Worm (Caenorhabditis elegans) whole organism, L4 larva: Measurements from ENCODE around the gene F22B8.7.

ENCODE experiments used
- D1046.2 ChIP-seq: fragments of 200-800 bp; sonication (Bioruptor generic); IDR thresholded peaks from 2 replicates; pipeline ENCODE4 v1.3.6; 2022; ENCODE audit warnings: missing genetic modification characterization, missing compliant biosample characterization
- F44E2.7 ChIP-seq: fragments of 200-800 bp; sonication (Bioruptor generic); IDR thresholded peaks from 2 replicates; pipeline ENCODE4 v2.1.2; 2022; ENCODE audit warnings: missing genetic modification characterization, missing compliant biosample characterization
- F49E8.2 ChIP-seq: sonication (generic microtip); optimal IDR thresholded peaks from 2 replicates; lab custom pipeline; 2016; ENCODE audit warnings: missing compliant biosample characterization, mild to moderate bottlenecking, missing genetic modification characterization, borderline replicate concordance
- T20F7.1 ChIP-seq: fragments of 200-800 bp; sonication (Bioruptor generic); optimal IDR thresholded peaks from 2 replicates; lab custom pipeline; 2018; ENCODE audit warnings: mild to moderate bottlenecking, missing genetic modification characterization, missing compliant biosample characterization
- T26A8.4 ChIP-seq: fragments of 200-800 bp; sonication (Bioruptor generic); IDR thresholded peaks from 2 replicates; pipeline ENCODE4 v1.3.6; 2022; ENCODE audit warnings: missing genetic modification characterization, missing compliant biosample characterization
- Y48G9A.11 ChIP-seq: fragments of 200-800 bp; sonication (Bioruptor generic); IDR thresholded peaks from 2 replicates; pipeline ENCODE4 v1.3.6; 2022; ENCODE audit warnings: missing genetic modification reagents, missing genetic modification characterization, missing compliant biosample characterization
- Y5F2A.4 ChIP-seq: fragments of 200-800 bp; sonication (Bioruptor generic); optimal IDR thresholded peaks from 2 replicates; lab custom pipeline; 2018; ENCODE audit warnings: mild to moderate bottlenecking, missing genetic modification characterization, missing compliant biosample characterization
- Y75B8A.6 ChIP-seq: fragments of 200-800 bp; sonication (Bioruptor generic); IDR thresholded peaks from 2 replicates; pipeline ENCODE4 v1.3.6; 2022; ENCODE audit warnings: missing genetic modification reagents, missing genetic modification characterization, missing compliant biosample characterization
- aha-1 ChIP-seq: fragments of 150-350 bp; peaks from one replicate; lab custom pipeline; 2014; ENCODE audit warnings: missing biosample characterization, missing genetic modification characterization
- ces-1 ChIP-seq: fragments of 150-350 bp; sonication (generic microtip); optimal IDR thresholded peaks from 4 replicates; lab custom pipeline; 2014; ENCODE audit warnings: missing biosample characterization, missing genetic modification reagents, missing genetic modification characterization
- daf-12 ChIP-seq: fragments of 150-350 bp; optimal IDR thresholded peaks from 2 replicates; lab custom pipeline; 2014; ENCODE audit warnings: missing biosample characterization, missing genetic modification reagents, missing genetic modification characterization
- daf-16 ChIP-seq, 3 experiments: sonication (generic microtip); optimal IDR thresholded peaks; 2 replicates each; lab custom pipeline; 2016 to 2017; ENCODE audit warnings: missing genetic modification characterization in 3 of 3, missing genetic modification reagents in 3 of 3, mild to moderate bottlenecking in 2 of 3, missing compliant biosample characterization in 2 of 3, missing biosample characterization in 1 of 3, moderate library complexity in 1 of 3
- daf-19 ChIP-seq: fragments of 200-800 bp; sonication (Bioruptor generic); conservative IDR thresholded peaks from 2 replicates; pipeline ENCODE4 v1.3.6; 2022; ENCODE audit warnings: missing genetic modification characterization, missing compliant biosample characterization
- dmd-6 ChIP-seq: fragments of 200-800 bp; sonication (Bioruptor generic); IDR thresholded peaks from 2 replicates; pipeline ENCODE4 v1.3.6; 2022; ENCODE audit warnings: missing genetic modification reagents, missing genetic modification characterization, missing compliant biosample characterization
- dmd-9 ChIP-seq: fragments of 200-800 bp; sonication (Bioruptor generic); IDR thresholded peaks from 2 replicates; pipeline ENCODE4 v1.3.6; 2022; ENCODE audit warnings: missing genetic modification reagents, missing genetic modification characterization, missing compliant biosample characterization
- dpl-1 ChIP-seq: fragments of 150-350 bp; optimal IDR thresholded peaks from 2 replicates; lab custom pipeline; 2014; ENCODE audit warnings: missing biosample characterization, missing genetic modification reagents, missing genetic modification characterization
- duxl-1 ChIP-seq: sonication (generic microtip); optimal IDR thresholded peaks from 2 replicates; lab custom pipeline; 2016; ENCODE audit warnings: mild to moderate bottlenecking, missing genetic modification characterization, moderate library complexity, missing compliant biosample characterization; ENCODE audit not compliant: poor library complexity
- dve-1 ChIP-seq: sonication (generic microtip); optimal IDR thresholded peaks from 2 replicates; lab custom pipeline; 2017; ENCODE audit warnings: antibody characterized with exemption, mild to moderate bottlenecking, missing genetic modification characterization, missing compliant biosample characterization; ENCODE audit not compliant: insufficient read depth
- egl-43 ChIP-seq: fragments of 200-800 bp; sonication (Bioruptor generic); IDR thresholded peaks from 2 replicates; pipeline ENCODE4 v1.3.6; 2022; ENCODE audit warnings: missing genetic modification reagents, missing genetic modification characterization, missing compliant biosample characterization
- fkh-10 ChIP-seq: fragments of 150-350 bp; optimal IDR thresholded peaks from 2 replicates; lab custom pipeline; 2014; ENCODE audit warnings: missing biosample characterization, missing genetic modification reagents, missing genetic modification characterization
- gei-8 ChIP-seq: fragments of 200-800 bp; sonication (Bioruptor generic); optimal IDR thresholded peaks from 2 replicates; lab custom pipeline; 2018; ENCODE audit warnings: mild to moderate bottlenecking, missing genetic modification characterization, missing compliant biosample characterization
- hlh-11 ChIP-seq: fragments of 200-800 bp; sonication (Bioruptor generic); optimal IDR thresholded peaks from 2 replicates; lab custom pipeline; 2018; ENCODE audit warnings: mild to moderate bottlenecking, missing genetic modification characterization, missing compliant biosample characterization
- hlh-30 ChIP-seq: sonication (generic microtip); optimal IDR thresholded peaks from 2 replicates; lab custom pipeline; 2017; ENCODE audit warnings: antibody characterized with exemption, mild to moderate bottlenecking, missing genetic modification characterization, missing compliant biosample characterization; ENCODE audit not compliant: insufficient read depth
- lin-38 ChIP-seq: fragments of 200-800 bp; sonication (Bioruptor generic); IDR thresholded peaks from 2 replicates; pipeline ENCODE4 v1.3.6; 2022; ENCODE audit warnings: missing genetic modification reagents, missing genetic modification characterization, missing compliant biosample characterization
- lir-3 ChIP-seq: sonication (generic microtip); optimal IDR thresholded peaks from 2 replicates; lab custom pipeline; 2016; ENCODE audit warnings: mild to moderate bottlenecking, missing genetic modification characterization, missing compliant biosample characterization
- lsy-2 ChIP-seq, 2 experiments: fragments of 150-350 bp in 1 of 2; sonication (generic microtip) in 1 of 2; optimal IDR thresholded peaks; 2 replicates each; lab custom pipeline; 2014 to 2017; ENCODE audit warnings: missing biosample characterization in 2 of 2, missing genetic modification characterization in 2 of 2
- mdl-1 ChIP-seq, 2 experiments: fragments of 150-350 bp in 1 of 2; sonication (generic microtip) in 1 of 2; optimal IDR thresholded peaks; 2 replicates each; lab custom pipeline; 2014 to 2017; ENCODE audit warnings: missing biosample characterization in 2 of 2, missing genetic modification characterization in 2 of 2
- mep-1 ChIP-seq: fragments of 150-350 bp; sonication (generic microtip); optimal IDR thresholded peaks from 3 replicates; lab custom pipeline; 2014; ENCODE audit warnings: missing biosample characterization, missing genetic modification characterization
- mxl-3 ChIP-seq: fragments of 200-800 bp; sonication (Bioruptor generic); optimal IDR thresholded peaks from 2 replicates; lab custom pipeline; 2018; ENCODE audit warnings: mild to moderate bottlenecking, missing genetic modification characterization, missing compliant biosample characterization
- nhr-10 ChIP-seq: fragments of 150-350 bp; optimal IDR thresholded peaks from 2 replicates; lab custom pipeline; 2014; ENCODE audit warnings: missing biosample characterization, missing genetic modification characterization
- nhr-11 ChIP-seq: fragments of 150-350 bp; optimal IDR thresholded peaks from 2 replicates; lab custom pipeline; 2014; ENCODE audit warnings: missing biosample characterization, missing genetic modification characterization
- nhr-25 ChIP-seq: sonication (generic microtip); optimal IDR thresholded peaks from 2 replicates; lab custom pipeline; 2017; ENCODE audit warnings: missing genetic modification characterization, mild to moderate bottlenecking, missing compliant biosample characterization, antibody characterized with exemption, moderate library complexity, borderline replicate concordance; ENCODE audit not compliant: insufficient read depth
- nhr-28 ChIP-seq: fragments of 150-350 bp; optimal IDR thresholded peaks from 2 replicates; lab custom pipeline; 2014; ENCODE audit warnings: missing biosample characterization, missing genetic modification characterization
- nhr-41 ChIP-seq: fragments of 200-800 bp; sonication (Bioruptor generic); IDR thresholded peaks from 2 replicates; pipeline ENCODE4 v1.3.6; 2022; ENCODE audit warnings: missing genetic modification reagents, missing genetic modification characterization, missing compliant biosample characterization
- nhr-48 ChIP-seq: sonication (generic microtip); optimal IDR thresholded peaks from 2 replicates; lab custom pipeline; 2016; ENCODE audit warnings: mild to moderate bottlenecking, missing genetic modification characterization, missing compliant biosample characterization
- nhr-6 ChIP-seq: fragments of 150-350 bp; optimal IDR thresholded peaks from 2 replicates; lab custom pipeline; 2014; ENCODE audit warnings: missing biosample characterization, missing genetic modification characterization
- nhr-76 ChIP-seq: fragments of 150-350 bp; optimal IDR thresholded peaks from 2 replicates; lab custom pipeline; 2014; ENCODE audit warnings: missing biosample characterization, missing genetic modification characterization
- nhr-77 ChIP-seq: fragments of 150-350 bp; optimal IDR thresholded peaks from 2 replicates; lab custom pipeline; 2014; ENCODE audit warnings: missing biosample characterization, missing genetic modification characterization
- php-3 ChIP-seq: fragments of 200-800 bp; sonication (Bioruptor generic); IDR thresholded peaks from 2 replicates; pipeline ENCODE4 v1.3.6; 2022; ENCODE audit warnings: missing genetic modification reagents, missing genetic modification characterization, missing compliant biosample characterization
- pqm-1 ChIP-seq: sonication (generic microtip); optimal IDR thresholded peaks from 2 replicates; lab custom pipeline; 2017; ENCODE audit warnings: missing biosample characterization, missing genetic modification characterization
- sdz-12 ChIP-seq: fragments of 200-800 bp; sonication (Bioruptor generic); optimal IDR thresholded peaks from 2 replicates; lab custom pipeline; 2018; ENCODE audit warnings: mild to moderate bottlenecking, missing genetic modification characterization, missing compliant biosample characterization
- spr-1 ChIP-seq: sonication (generic microtip); optimal IDR thresholded peaks from 2 replicates; lab custom pipeline; 2016; ENCODE audit warnings: mild to moderate bottlenecking, missing genetic modification characterization, missing compliant biosample characterization
- tag-97 ChIP-seq: fragments of 200-800 bp; sonication (Bioruptor generic); IDR thresholded peaks from 2 replicates; pipeline ENCODE4 v1.3.6; 2022; ENCODE audit warnings: missing genetic modification characterization, missing compliant biosample characterization
- tra-1 ChIP-seq: fragments of 200-800 bp; sonication (Bioruptor generic); IDR thresholded peaks from 2 replicates; pipeline ENCODE4 v1.3.6; 2022; ENCODE audit warnings: missing genetic modification reagents, missing genetic modification characterization, missing compliant biosample characterization
- unc-39 ChIP-seq: sonication (generic microtip); optimal IDR thresholded peaks from 2 replicates; lab custom pipeline; 2017; ENCODE audit warnings: missing biosample characterization, missing genetic modification characterization
- unc-62 ChIP-seq, 3 experiments: fragments of 150-350 bp in 1 of 3; sonication (generic microtip); optimal IDR thresholded peaks in 2 of 3; peaks in 1 of 3; 1 replicate in 1 of 3; 2 replicates in 2 of 3; lab custom pipeline; 2014 to 2017; ENCODE audit warnings: missing biosample characterization in 3 of 3, missing genetic modification characterization in 3 of 3, missing genetic modification reagents in 3 of 3, missing genotype in 1 of 3
- zfp-3 ChIP-seq: fragments of 200-800 bp; sonication (Bioruptor generic); conservative IDR thresholded peaks from 2 replicates; pipeline ENCODE4 v1.3.6; 2022; ENCODE audit warnings: missing genetic modification reagents, missing genetic modification characterization, missing compliant biosample characterization
- zip-2 ChIP-seq: fragments of 150-350 bp; optimal IDR thresholded peaks from 2 replicates; lab custom pipeline; 2014; ENCODE audit warnings: missing biosample characterization, missing genetic modification characterization
- ztf-11 ChIP-seq: fragments of 150-350 bp; optimal IDR thresholded peaks from 2 replicates; lab custom pipeline; 2014; ENCODE audit warnings: missing biosample characterization, missing genetic modification characterization

F22B8.7 gene

ce11 chrV:16094284-16094683 is at the start of gene F22B8.7:
F22B8.7 (plus strand) TSS chrV:16094584.
- no peak for TF ChIP-seq dmd-9 (GFP tag; lab: Robert Waterston, UW)
- no peak for TF ChIP-seq php-3 (GFP tag; lab: Robert Waterston, UW)
- TF ChIP-seq T20F7.1 (GFP tag; lab: Kevin White, UChicago): no peak
- no peak for TF ChIP-seq daf-12 (tag; lab: Kevin White, UChicago)
- TF ChIP-seq zfp-3: no peak
- no peak for TF ChIP-seq Y48G9A.11
- no peak for TF ChIP-seq egl-43 (GFP tag; lab: Robert Waterston, UW)
- TF ChIP-seq nhr-41: no peak
- no peak for TF ChIP-seq dpl-1 (GFP tag; lab: Kevin White, UChicago)
- TF ChIP-seq nhr-76 (tag; lab: Kevin White, UChicago): no peak
- TF ChIP-seq T26A8.4: no peak
- TF ChIP-seq nhr-48 (tag; lab: Kevin White, UChicago): no peak
- no peak for TF ChIP-seq unc-62 (GFP tag; optimal IDR thresholded peaks at IDR 0.05 in 1 of 2; lab: Kevin White, UChicago)
- TF ChIP-seq unc-62 (tag; optimal IDR thresholded peaks at IDR 0.05; lab: Kevin White, UChicago): no peak
- no peak for TF ChIP-seq ces-1 (GFP tag; lab: Kevin White, UChicago)
- TF ChIP-seq F49E8.2 (tag; lab: Kevin White, UChicago): no peak
- no peak for TF ChIP-seq aha-1 (tag; lab: Kevin White, UChicago)
- TF ChIP-seq dmd-6: no peak

- TF ChIP-seq ces-1 (GFP tag; lab: Kevin White, UChicago): no peak
- TF ChIP-seq lsy-2 (tag; optimal IDR thresholded peaks at IDR 0.05; lab: Kevin White, UChicago): no peak
- peak; percentile 46 for TF ChIP-seq nhr-10 (tag; lab: Kevin White, UChicago)
- no peak for TF ChIP-seq unc-39 (tag; lab: Kevin White, UChicago)
- TF ChIP-seq dve-1 (tag; lab: Kevin White, UChicago): peak; percentile 97
- TF ChIP-seq gei-8 (GFP tag; lab: Kevin White, UChicago): no peak
- TF ChIP-seq daf-16 (GFP tag; optimal IDR thresholded peaks at IDR 0.05; lab: Kevin White, UChicago): peak in 1 of 2 experiments; percentile 91
- peak; percentile 100 for TF ChIP-seq daf-16 (tag; optimal IDR thresholded peaks at IDR 0.05; lab: Kevin White, UChicago)
- no peak for TF ChIP-seq F44E2.7 (GFP tag; lab: Robert Waterston, UW)
- peak; percentile 20 for TF ChIP-seq nhr-6 (tag; lab: Kevin White, UChicago)
- no peak for TF ChIP-seq zip-2 (tag; lab: Kevin White, UChicago)
- TF ChIP-seq tag-97 (GFP tag; lab: Robert Waterston, UW): no peak
- TF ChIP-seq spr-1 (tag; lab: Kevin White, UChicago): no peak
- TF ChIP-seq hlh-11 (tag; lab: Kevin White, UChicago): peak; percentile 91
- TF ChIP-seq mdl-1 (tag; optimal IDR thresholded peaks at IDR 0.05; lab: Kevin White, UChicago): peak in 1 of 2 experiments; percentile 72
- TF ChIP-seq hlh-30 (tag; lab: Kevin White, UChicago): peak; percentile 77
- TF ChIP-seq mep-1 (tag; lab: Kevin White, UChicago): no peak
- TF ChIP-seq ztf-11 (tag; lab: Kevin White, UChicago): no peak
- TF ChIP-seq mxl-3 (GFP tag; lab: Kevin White, UChicago): peak; percentile 18
- peak; percentile 80 for TF ChIP-seq nhr-28
- TF ChIP-seq pqm-1 (tag; lab: Kevin White, UChicago): peak; percentile 67
- no peak for TF ChIP-seq nhr-25 (tag; lab: Kevin White, UChicago)
- TF ChIP-seq sdz-12 (GFP tag; lab: Kevin White, UChicago): no peak
- TF ChIP-seq dmd-6: peak; percentile 95
- TF ChIP-seq nhr-77 (tag; lab: Kevin White, UChicago): peak; percentile 58
- TF ChIP-seq nhr-11 (tag; lab: Kevin White, UChicago): no peak
- TF ChIP-seq lir-3 (tag; lab: Kevin White, UChicago): no peak
- TF ChIP-seq tra-1: peak; percentile 69
- no peak for TF ChIP-seq lin-38 (GFP tag; lab: Robert Waterston, UW)
- TF ChIP-seq Y5F2A.4 (GFP tag; lab: Kevin White, UChicago): no peak
- TF ChIP-seq dmd-9 (GFP tag; lab: Robert Waterston, UW): no peak
- TF ChIP-seq duxl-1 (tag; lab: Kevin White, UChicago): no peak
- no peak for TF ChIP-seq Y75B8A.6 (GFP tag; lab: Robert Waterston, UW)
- no peak for TF ChIP-seq unc-62 (GFP tag; optimal IDR thresholded peaks at IDR 0.05 in 1 of 2; lab: Kevin White, UChicago)
- no peak for TF ChIP-seq unc-62 (tag; optimal IDR thresholded peaks at IDR 0.05; lab: Kevin White, UChicago)
- TF ChIP-seq fkh-10 (GFP tag; lab: Kevin White, UChicago): no peak
- no peak for TF ChIP-seq daf-19 (GFP tag; lab: Robert Waterston, UW)
- TF ChIP-seq D1046.2 (GFP tag; lab: Robert Waterston, UW): no peak
These were observed 48.5 kb upstream of the F22B8.7 start, which contains the start of gene T10C6.15 for ce11 chrV:16045837-16046236. T10C6.15 (minus strand) TSS chrV:16045940.
